Worm (Caenorhabditis elegans) whole organism, L4/young adult: Measurements from ENCODE around the gene F34H10.1.
A peak's percentile ranks its signal among the peaks of the same experiment; 100 is the strongest.

Source experiments
- W03F9.2 ChIP-seq: fragments of 150-350 bp; optimal IDR thresholded peaks from 2 replicates; lab custom pipeline; 2014; ENCODE audit warnings: missing biosample characterization, missing genetic modification characterization
- dao-5 ChIP-seq: sonication (generic microtip); optimal IDR thresholded peaks from 2 replicates; lab custom pipeline; 2016; ENCODE audit warnings: missing genotype, missing genetic modification characterization, moderate library complexity, missing compliant biosample characterization
- him-1 ChIP-seq: sonication (generic microtip); optimal IDR thresholded peaks from 2 replicates; lab custom pipeline; 2016; ENCODE audit warnings: missing genotype, missing genetic modification reagents, missing genetic modification characterization, missing compliant biosample characterization

DNA sequence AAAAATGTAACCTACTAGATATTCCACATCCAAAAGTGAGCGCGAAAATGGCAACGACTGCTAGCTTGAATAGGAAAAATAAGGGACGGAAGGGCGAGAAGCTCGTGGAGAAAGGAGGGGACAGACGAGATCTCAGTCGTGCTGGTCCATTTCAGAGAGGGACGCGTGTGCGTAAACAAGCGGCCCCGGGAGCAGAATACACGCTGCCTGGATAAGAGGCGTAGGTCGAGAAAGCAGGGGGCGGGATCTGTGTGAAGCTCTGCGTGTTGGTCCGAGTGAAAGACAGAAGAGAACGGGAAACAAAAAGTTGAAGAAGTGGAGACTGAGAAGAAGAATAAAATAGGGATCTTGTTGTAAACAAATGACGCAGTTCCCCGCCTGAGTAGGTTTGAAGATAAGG is 42.6 kb downstream of the F34H10.1 start, which contains the start of gene T14B1.1:
- TF ChIP-seq him-1 (tag; lab: Kevin White, UChicago) (peak; percentile 18), dao-5 (tag; lab: Kevin White, UChicago) (no peak), W03F9.2 (tag; lab: Kevin White, UChicago) (no peak)
